Worm (Caenorhabditis elegans): ENCODE measurements around the gene F32D8.8.

The F32D8.8 gene

ce11 chrV:10929511-10929910 lies 26.9 kb upstream of the F32D8.8 start, which contains the start of gene F58B4.3:
Gene F58B4.3 (plus strand): TSS chrV:10929811.
- TF ChIP-seq hmbx-1 (tag; optimal IDR thresholded peaks at IDR 0.05), result no peak
- TF ChIP-seq ceh-36 (tag; optimal IDR thresholded peaks at IDR 0.05), result no peak
- no peak for TF ChIP-seq pes-1 (GFP tag; IDR thresholded peaks at IDR 0.05)
- no peak for TF ChIP-seq ama-1 (optimal IDR thresholded peaks at IDR 0.05)
- no peak for TF ChIP-seq tbx-11 (GFP tag; IDR thresholded peaks at IDR 0.05)
- no peak for TF ChIP-seq F13C5.2 (tag; optimal IDR thresholded peaks at IDR 0.05)
- no peak for TF ChIP-seq ceh-13 (GFP tag; optimal IDR thresholded peaks at IDR 0.05)
- no peak for TF ChIP-seq sea-1 (GFP tag; conservative IDR thresholded peaks at IDR 0.05)
- TF ChIP-seq B0310.2 (tag; optimal IDR thresholded peaks at IDR 0.05), result no peak
- no peak for TF ChIP-seq scrt-1 (GFP tag; IDR thresholded peaks at IDR 0.05)
- no peak for TF ChIP-seq tbx-37 (GFP tag; conservative IDR thresholded peaks at IDR 0.05)
- no peak for TF ChIP-seq flt-1 (GFP tag; IDR thresholded peaks at IDR 0.05)
- no peak for TF ChIP-seq aly-1 (tag; optimal IDR thresholded peaks at IDR 0.05)
- no peak for TF ChIP-seq hnd-1 (tag; optimal IDR thresholded peaks at IDR 0.05)
- TF ChIP-seq hmg-4 (GFP tag; optimal IDR thresholded peaks at IDR 0.05), result no peak
- TF ChIP-seq ets-7 (tag; optimal IDR thresholded peaks at IDR 0.05), result no peak
- TF ChIP-seq tra-4 (tag; optimal IDR thresholded peaks at IDR 0.05), result no peak

DNA sequence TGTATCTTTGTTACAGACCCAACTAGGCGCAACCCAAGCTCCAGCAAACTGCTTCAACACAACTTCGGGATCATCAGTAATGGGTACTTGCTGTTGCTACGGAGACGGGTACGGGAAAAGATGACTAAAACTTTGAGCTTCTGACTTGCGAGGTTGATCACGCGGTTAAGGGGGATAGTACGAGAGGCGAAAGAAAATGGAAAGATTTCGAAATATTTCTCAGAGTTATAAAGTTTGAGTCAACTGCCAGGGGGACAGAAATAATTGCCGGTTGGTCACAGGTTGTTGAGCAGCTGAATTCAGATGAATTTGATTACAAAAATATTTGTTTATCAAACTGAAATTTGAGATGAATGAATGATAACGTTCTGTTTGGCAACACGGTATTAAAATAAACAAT lies 23.1 kb upstream of the F32D8.8 start:
- TF ChIP-seq aly-1 (tag; optimal IDR thresholded peaks at IDR 0.05) (no peak), flt-1 (GFP tag; IDR thresholded peaks at IDR 0.05) (no peak), ceh-13 (GFP tag; optimal IDR thresholded peaks at IDR 0.05) (no peak)

DNA sequence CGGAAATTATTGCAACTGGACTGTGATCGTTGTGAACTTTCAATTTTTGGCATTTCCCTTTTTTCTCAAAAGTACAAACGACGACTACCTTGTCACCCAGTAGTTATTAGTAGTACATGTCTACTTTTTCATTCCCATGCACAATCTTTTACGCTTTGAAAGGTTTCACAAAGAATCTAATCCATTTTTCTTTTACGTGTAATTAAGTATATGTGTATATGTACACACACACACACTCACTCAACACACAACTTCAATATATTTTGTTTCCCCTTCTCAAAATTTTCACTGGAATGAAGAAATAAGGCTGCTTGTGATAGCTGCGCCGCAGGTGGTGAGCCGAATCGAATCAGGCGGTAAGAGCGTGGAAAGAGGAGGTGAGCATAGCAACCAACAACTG lies 22.1 kb upstream of the F32D8.8 start, which contains the start of gene F58B4.6:
TSS of gene F58B4.6 (plus strand) at position 301 of the 400 bp plus-strand sequence.
- TF ChIP-seq tbx-11 (GFP tag; IDR thresholded peaks at IDR 0.05) (no peak), aly-1 (tag; optimal IDR thresholded peaks at IDR 0.05) (no peak), hnd-1 (tag; optimal IDR thresholded peaks at IDR 0.05) (no peak), ama-1 (optimal IDR thresholded peaks at IDR 0.05) (no peak), ets-7 (tag; optimal IDR thresholded peaks at IDR 0.05) (no peak), B0310.2 (tag; optimal IDR thresholded peaks at IDR 0.05) (no peak), flt-1 (GFP tag; IDR thresholded peaks at IDR 0.05) (no peak), tbx-37 (GFP tag; conservative IDR thresholded peaks at IDR 0.05) (no peak), ceh-36 (tag; optimal IDR thresholded peaks at IDR 0.05) (no peak), F13C5.2 (tag; optimal IDR thresholded peaks at IDR 0.05) (no peak), pes-1 (GFP tag; IDR thresholded peaks at IDR 0.05) (no peak)

DNA sequence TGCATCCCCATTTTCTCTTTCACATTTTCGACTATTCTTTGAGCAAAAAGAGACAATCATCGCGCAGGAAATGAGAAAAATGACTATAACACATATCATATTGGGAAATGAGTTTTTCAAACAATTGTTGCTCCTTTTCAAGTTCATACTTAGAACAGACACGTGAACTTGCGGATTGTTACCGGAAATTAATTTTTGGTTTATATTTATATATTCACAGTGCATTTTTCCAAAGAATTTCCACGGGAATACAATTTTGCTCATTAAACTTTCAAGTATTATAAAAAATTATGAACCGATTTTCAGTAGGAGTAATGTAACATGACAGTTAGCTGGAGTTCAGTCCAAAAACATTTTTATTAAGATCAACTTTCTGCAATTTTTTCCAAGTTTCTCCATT lies 20.6 kb upstream of the F32D8.8 start, which contains the start of gene F58B4.7:
TSS of gene F58B4.7 (minus strand) at position 101 of the 400 bp plus-strand sequence.
- TF ChIP-seq hmg-4 (GFP tag; optimal IDR thresholded peaks at IDR 0.05), result no peak
- TF ChIP-seq ceh-36 (tag; optimal IDR thresholded peaks at IDR 0.05), result no peak
- no peak for TF ChIP-seq flt-1 (GFP tag; IDR thresholded peaks at IDR 0.05)
- TF ChIP-seq tra-4 (tag; optimal IDR thresholded peaks at IDR 0.05), result no peak
- TF ChIP-seq sea-1 (GFP tag; conservative IDR thresholded peaks at IDR 0.05), result no peak
- no peak for TF ChIP-seq ets-7 (tag; optimal IDR thresholded peaks at IDR 0.05)
- TF ChIP-seq F13C5.2 (tag; optimal IDR thresholded peaks at IDR 0.05), result no peak
- no peak for TF ChIP-seq tbx-37 (GFP tag; conservative IDR thresholded peaks at IDR 0.05)

- TF ChIP-seq tbx-11 (GFP tag; IDR thresholded peaks at IDR 0.05) (no peak), hmbx-1 (tag; optimal IDR thresholded peaks at IDR 0.05) (no peak)
These were observed 19.2 kb upstream of the F32D8.8 start, which contains the start of gene nas-31 for ce11 chrV:10921747-10922146. Gene nas-31 (minus strand): TSS chrV:10921847.

ce11 chrV:10918373-10918772 lies 15.8 kb upstream of the F32D8.8 start, which contains the start of gene F58B4.2:
Gene F58B4.2 (minus strand): TSS chrV:10918473.
- TF ChIP-seq hmbx-1 (tag; optimal IDR thresholded peaks at IDR 0.05), result no peak

DNA sequence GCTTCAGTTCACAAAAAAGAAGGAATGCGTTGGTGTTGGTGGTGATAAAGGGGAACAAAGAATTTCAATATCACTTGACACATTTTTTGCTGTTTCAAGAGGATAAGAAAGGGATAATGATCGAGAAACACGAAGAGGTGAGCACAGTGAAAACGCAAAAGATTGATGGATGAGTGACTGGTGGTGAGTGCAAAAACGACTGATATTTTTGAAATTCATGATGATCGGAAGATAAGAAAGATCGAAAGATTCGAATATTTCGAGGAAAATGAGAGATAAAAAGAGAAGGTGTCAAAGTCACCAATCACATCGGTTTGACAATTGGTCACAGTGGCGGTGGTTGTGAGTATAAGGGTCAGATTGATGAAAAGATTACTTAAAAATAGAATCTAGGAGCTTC lies 13.3 kb upstream of the F32D8.8 start:
- TF ChIP-seq hnd-1 (tag; optimal IDR thresholded peaks at IDR 0.05), result no peak
- TF ChIP-seq ets-7 (tag; optimal IDR thresholded peaks at IDR 0.05), result no peak
- no peak for TF ChIP-seq B0310.2 (tag; optimal IDR thresholded peaks at IDR 0.05)
- TF ChIP-seq ama-1 (optimal IDR thresholded peaks at IDR 0.05), result no peak
- no peak for TF ChIP-seq tra-4 (tag; optimal IDR thresholded peaks at IDR 0.05)
- no peak for TF ChIP-seq hmg-4 (GFP tag; optimal IDR thresholded peaks at IDR 0.05)
- TF ChIP-seq tbx-11 (GFP tag; IDR thresholded peaks at IDR 0.05), result no peak
- no peak for TF ChIP-seq aly-1 (tag; optimal IDR thresholded peaks at IDR 0.05)
- no peak for TF ChIP-seq flt-1 (GFP tag; IDR thresholded peaks at IDR 0.05)
- TF ChIP-seq sea-1 (GFP tag; conservative IDR thresholded peaks at IDR 0.05), result no peak
- no peak for TF ChIP-seq scrt-1 (GFP tag; IDR thresholded peaks at IDR 0.05)
- no peak for TF ChIP-seq tbx-37 (GFP tag; conservative IDR thresholded peaks at IDR 0.05)
- no peak for TF ChIP-seq F13C5.2 (tag; optimal IDR thresholded peaks at IDR 0.05)

DNA sequence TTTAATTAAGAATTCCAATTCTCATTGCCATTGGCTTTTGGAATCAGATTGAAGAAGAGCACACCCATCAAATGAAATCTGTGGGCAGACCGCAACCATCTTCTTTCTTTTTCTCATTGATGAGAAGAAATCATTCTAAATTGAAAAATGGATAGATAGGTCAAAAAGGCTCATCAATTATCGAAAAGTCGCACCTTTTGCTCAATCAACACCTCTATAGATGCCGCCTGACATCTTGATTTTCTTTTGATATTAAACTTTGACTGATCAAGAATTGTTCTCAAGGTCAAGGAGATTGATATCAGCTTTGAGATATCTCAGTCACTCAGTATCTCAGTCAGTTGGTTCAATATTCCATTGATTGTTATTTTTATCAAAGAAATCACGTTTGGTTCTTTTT lies 7.4 kb upstream of the F32D8.8 start:
- no peak for TF ChIP-seq ets-7 (tag; optimal IDR thresholded peaks at IDR 0.05)
- TF ChIP-seq B0310.2 (tag; optimal IDR thresholded peaks at IDR 0.05), result no peak
- TF ChIP-seq scrt-1 (GFP tag; IDR thresholded peaks at IDR 0.05), result no peak
- TF ChIP-seq hmg-4 (GFP tag; optimal IDR thresholded peaks at IDR 0.05), result no peak
- no peak for TF ChIP-seq sea-1 (GFP tag; conservative IDR thresholded peaks at IDR 0.05)
- TF ChIP-seq tbx-37 (GFP tag; conservative IDR thresholded peaks at IDR 0.05), result no peak
- TF ChIP-seq ceh-36 (tag; optimal IDR thresholded peaks at IDR 0.05), result no peak
- TF ChIP-seq F13C5.2 (tag; optimal IDR thresholded peaks at IDR 0.05), result no peak
- TF ChIP-seq pes-1 (GFP tag; IDR thresholded peaks at IDR 0.05), result no peak
- no peak for TF ChIP-seq flt-1 (GFP tag; IDR thresholded peaks at IDR 0.05)
- no peak for TF ChIP-seq tra-4 (tag; optimal IDR thresholded peaks at IDR 0.05)
- no peak for TF ChIP-seq ama-1 (optimal IDR thresholded peaks at IDR 0.05)
- TF ChIP-seq aly-1 (tag; optimal IDR thresholded peaks at IDR 0.05), result no peak
- no peak for TF ChIP-seq hnd-1 (tag; optimal IDR thresholded peaks at IDR 0.05)
- no peak for TF ChIP-seq hmbx-1 (tag; optimal IDR thresholded peaks at IDR 0.05)
- no peak for TF ChIP-seq ceh-13 (GFP tag; optimal IDR thresholded peaks at IDR 0.05)
- TF ChIP-seq tbx-11 (GFP tag; IDR thresholded peaks at IDR 0.05), result no peak
